Worm (Caenorhabditis elegans) whole organism, L4 larva: ENCODE results near the gene T11F9.22.

Experiments
- aly-2 ChIP-seq: sonication (generic microtip); optimal IDR thresholded peaks from 2 replicates; lab custom pipeline; 2018; ENCODE audit warnings: missing biosample characterization, missing genetic modification characterization
- fkh-10 ChIP-seq: fragments of 150-350 bp; optimal IDR thresholded peaks from 2 replicates; lab custom pipeline; 2014; ENCODE audit warnings: missing biosample characterization, missing genetic modification reagents, missing genetic modification characterization
- mdl-1 ChIP-seq, 2 experiments: fragments of 150-350 bp in 1 of 2; sonication (generic microtip) in 1 of 2; optimal IDR thresholded peaks; 2 replicates each; lab custom pipeline; 2014 to 2017; ENCODE audit warnings: missing biosample characterization in 2 of 2, missing genetic modification characterization in 2 of 2
- nhr-111 ChIP-seq: fragments of 200-800 bp; sonication (Bioruptor generic); optimal IDR thresholded peaks from 2 replicates; lab custom pipeline; 2018; ENCODE audit warnings: mild to moderate bottlenecking, missing genetic modification characterization, missing compliant biosample characterization
- unc-130 ChIP-seq: sonication (generic microtip); optimal IDR thresholded peaks from 2 replicates; lab custom pipeline; 2016; ENCODE audit warnings: missing genetic modification reagents, missing genetic modification characterization, missing compliant biosample characterization

- TF ChIP-seq fkh-10 (GFP tag; lab: Kevin White, UChicago) = no peak
- no peak for TF ChIP-seq unc-130 (GFP tag; lab: Kevin White, UChicago)
- TF ChIP-seq aly-2 (tag; lab: Kevin White, UChicago) = no peak
- no peak for TF ChIP-seq nhr-111
- TF ChIP-seq mdl-1 (tag; optimal IDR thresholded peaks at IDR 0.05; lab: Kevin White, UChicago) = no peak
These were observed 7.2 kb downstream of the T11F9.22 start, which contains the start of gene T11F9.10 for ce11 chrV:11486680-11487079.
